Worm (Caenorhabditis elegans) whole organism, L4 larva: ENCODE data around the gene ZK185.1.

Source experiments
- ceh-82 ChIP-seq: sonication (generic microtip); optimal IDR thresholded peaks from 2 replicates; lab custom pipeline; 2017; ENCODE audit warnings: missing biosample characterization, missing genetic modification characterization
- lin-15B ChIP-seq: fragments of 150-350 bp; sonication (generic microtip); optimal IDR thresholded peaks from 3 replicates; lab custom pipeline; 2014; ENCODE audit warnings: missing biosample characterization, missing genetic modification characterization
- nhr-102 ChIP-seq: sonication (generic microtip); optimal IDR thresholded peaks from 2 replicates; lab custom pipeline; 2016; ENCODE audit warnings: mild to moderate bottlenecking, missing genetic modification characterization, moderate library complexity, missing compliant biosample characterization
- nhr-11 ChIP-seq: fragments of 150-350 bp; optimal IDR thresholded peaks from 2 replicates; lab custom pipeline; 2014; ENCODE audit warnings: missing biosample characterization, missing genetic modification characterization
- nhr-237 ChIP-seq: sonication (generic microtip); optimal IDR thresholded peaks from 2 replicates; lab custom pipeline; 2017; ENCODE audit warnings: missing biosample characterization, missing genetic modification characterization
- nhr-77 ChIP-seq: fragments of 150-350 bp; optimal IDR thresholded peaks from 2 replicates; lab custom pipeline; 2014; ENCODE audit warnings: missing biosample characterization, missing genetic modification characterization
- pha-4 ChIP-seq, 2 experiments: fragments of 150-350 bp in 1 of 2; fragments of 200-800 bp in 1 of 2; sonication (Bioruptor generic) in 1 of 2; IDR thresholded peaks in 1 of 2; optimal IDR thresholded peaks in 1 of 2; 2 replicates each; pipeline versions ENCODE4 v1.3.6 to Lab custom; 2014 to 2022; ENCODE audit warnings: missing genetic modification characterization in 2 of 2, missing genetic modification reagents in 2 of 2, missing biosample characterization in 1 of 2, missing compliant biosample characterization in 1 of 2
- set-16 ChIP-seq: fragments of 200-800 bp; sonication (Bioruptor generic); IDR thresholded peaks from 2 replicates; pipeline ENCODE4 v1.3.6; 2022; ENCODE audit warnings: missing genetic modification reagents, missing genetic modification characterization, missing compliant biosample characterization
- unc-39 ChIP-seq: sonication (generic microtip); optimal IDR thresholded peaks from 2 replicates; lab custom pipeline; 2017; ENCODE audit warnings: missing biosample characterization, missing genetic modification characterization

ce11 chrIV:4574051-4574450, 25.7 kb downstream of the ZK185.1 start:
- TF ChIP-seq nhr-102 (tag; lab: Kevin White, UChicago) = no peak
- no peak for TF ChIP-seq lin-15B (tag; lab: Kevin White, UChicago)
- TF ChIP-seq unc-39 (tag; lab: Kevin White, UChicago) = no peak
- TF ChIP-seq ceh-82 (tag; lab: Kevin White, UChicago) = no peak
- TF ChIP-seq set-16 (GFP tag; lab: Robert Waterston, UW) = no peak
- TF ChIP-seq nhr-77 (tag; lab: Kevin White, UChicago) = no peak
- TF ChIP-seq nhr-11 (tag; lab: Kevin White, UChicago) = no peak
- TF ChIP-seq nhr-237 (tag; lab: Kevin White, UChicago) = no peak
- TF ChIP-seq pha-4 (GFP tag; IDR thresholded peaks at IDR 0.05; lab: Robert Waterston, UW) = no peak
- no peak for TF ChIP-seq pha-4 (tag; optimal IDR thresholded peaks at IDR 0.05; lab: Kevin White, UChicago)
